Worm (Caenorhabditis elegans) whole organism, late embryonic: Measurements from ENCODE around the gene F49F1.10.

Experiments used
- ama-1 ChIP-seq: fragments of 150-350 bp; optimal IDR thresholded peaks from 2 replicates; lab custom pipeline; 2014
- elt-2 ChIP-seq: sonication (generic microtip); optimal IDR thresholded peaks from 2 replicates; lab custom pipeline; 2016; ENCODE audit warnings: missing genetic modification reagents, missing genetic modification characterization, missing compliant biosample characterization
- fkh-10 ChIP-seq: fragments of 150-350 bp; optimal IDR thresholded peaks from 2 replicates; lab custom pipeline; 2014; ENCODE audit warnings: missing biosample characterization, missing genetic modification reagents, missing genetic modification characterization
- hlh-30 ChIP-seq: sonication (generic microtip); optimal IDR thresholded peaks from 2 replicates; lab custom pipeline; 2017; ENCODE audit warnings: antibody characterized with exemption, missing genetic modification characterization, missing compliant biosample characterization; ENCODE audit not compliant: insufficient read depth
- pat-9 ChIP-seq: fragments of 200-800 bp; sonication (Bioruptor generic); optimal IDR thresholded peaks from 2 replicates; lab custom pipeline; 2018; ENCODE audit warnings: mild to moderate bottlenecking, missing genetic modification characterization, moderate library complexity, missing compliant biosample characterization
- pax-1 ChIP-seq: fragments of 150-350 bp; optimal IDR thresholded peaks from 2 replicates; lab custom pipeline; 2014; ENCODE audit warnings: missing biosample characterization, missing genetic modification characterization
- pha-4 ChIP-seq: fragments of 150-350 bp; optimal IDR thresholded peaks from 2 replicates; lab custom pipeline; 2018; ENCODE audit warnings: missing biosample characterization, missing genetic modification reagents, missing genetic modification characterization
- unc-55 ChIP-seq: sonication (generic microtip); optimal IDR thresholded peaks from 2 replicates; lab custom pipeline; 2017; ENCODE audit warnings: missing biosample characterization, missing genetic modification reagents, missing genetic modification characterization

- TF ChIP-seq pha-4: no peak
- TF ChIP-seq hlh-30 (tag; lab: Kevin White, UChicago): no peak
- no peak for TF ChIP-seq pat-9
- TF ChIP-seq pax-1 (tag; lab: Kevin White, UChicago): no peak
- no peak for TF ChIP-seq unc-55 (GFP tag; lab: Kevin White, UChicago)
- TF ChIP-seq fkh-10 (GFP tag; lab: Kevin White, UChicago): no peak
- no peak for TF ChIP-seq ama-1
- no peak for TF ChIP-seq elt-2
These were observed 30.2 kb downstream of the F49F1.10 start, which contains the start of gene C35B1.7 for ce11 chrIV:4108767-4109166.
